Fruit fly (Drosophila melanogaster) whole organism, embryonic: ENCODE data around the gene CG5446.
A peak's percentile ranks its signal among the peaks of the same experiment; 100 is the strongest.

ENCODE experiments used
- Atf-2 ChIP-seq: fragments of 200-800 bp; sonication (Bioruptor generic); optimal IDR thresholded peaks from 2 replicates; lab custom pipeline; 2016; ENCODE audit warnings: missing biosample characterization, missing genetic modification characterization
- CG10147 ChIP-seq: fragments of 200-800 bp; sonication (Bioruptor generic); optimal IDR thresholded peaks from 2 replicates; lab custom pipeline; 2019; ENCODE audit warnings: missing biosample characterization, mild to moderate bottlenecking, missing genetic modification characterization, moderate library complexity
- CG1024 ChIP-seq: fragments of 200-800 bp; sonication (Bioruptor generic); IDR thresholded peaks from 2 replicates; pipeline ENCODE4 v1.3.6; 2022; ENCODE audit warnings: missing biosample characterization, missing genetic modification characterization
- CG10565 ChIP-seq: fragments of 200-800 bp; sonication (Bioruptor generic); optimal IDR thresholded peaks from 3 replicates; lab custom pipeline; 2016; ENCODE audit warnings: missing biosample characterization, mild to moderate bottlenecking, missing genetic modification characterization
- CG11723 ChIP-seq: fragments of 200-800 bp; sonication (Bioruptor generic); optimal IDR thresholded peaks from 2 replicates; lab custom pipeline; 2017; ENCODE audit warnings: missing biosample characterization, mild to moderate bottlenecking, missing genetic modification characterization
- CG12744 ChIP-seq: fragments of 200-800 bp; sonication (Bioruptor generic); optimal IDR thresholded peaks from 2 replicates; lab custom pipeline; 2016; ENCODE audit warnings: missing biosample characterization, missing genetic modification characterization
- CG14050 ChIP-seq: fragments of 200-800 bp; sonication (Bioruptor generic); IDR thresholded peaks from 3 replicates; pipeline ENCODE4 v1.3.6; 2022; ENCODE audit warnings: missing biosample characterization, missing genetic modification characterization
- CG15011 ChIP-seq: fragments of 200-800 bp; sonication (Bioruptor generic); optimal IDR thresholded peaks from 3 replicates; lab custom pipeline; 2018; ENCODE audit warnings: missing biosample characterization, mild to moderate bottlenecking, missing genetic modification characterization
- CG17568 ChIP-seq: fragments of 200-800 bp; sonication (Bioruptor generic); optimal IDR thresholded peaks from 2 replicates; lab custom pipeline; 2018; ENCODE audit warnings: missing biosample characterization, mild to moderate bottlenecking, missing genetic modification characterization, moderate library complexity
- CG2712 ChIP-seq: fragments of 200-800 bp; optimal IDR thresholded peaks from 3 replicates; lab custom pipeline; 2019; ENCODE audit warnings: missing biosample characterization, mild to moderate bottlenecking, missing genetic modification characterization, moderate library complexity
- CG31441 ChIP-seq: fragments of 200-800 bp; sonication (Bioruptor generic); IDR thresholded peaks from 2 replicates; pipeline ENCODE4 v1.3.6; 2022; ENCODE audit warnings: missing biosample characterization, missing genetic modification characterization
- CG33213 ChIP-seq: fragments of 200-800 bp; sonication (Bioruptor generic); optimal IDR thresholded peaks from 3 replicates; lab custom pipeline; 2016; ENCODE audit warnings: missing biosample characterization, missing genetic modification characterization
- CG42726 ChIP-seq: fragments of 200-800 bp; sonication (Bioruptor generic); IDR thresholded peaks from 2 replicates; pipeline ENCODE4 v1.3.6; 2022; ENCODE audit warnings: missing biosample characterization, missing genetic modification characterization; ENCODE audit not compliant: partially characterized antibody
- CG4820 ChIP-seq: fragments of 200-800 bp; sonication (Bioruptor generic); optimal IDR thresholded peaks from 3 replicates; lab custom pipeline; 2016; ENCODE audit warnings: missing biosample characterization, missing genetic modification characterization
- CG7271 ChIP-seq: fragments of 200-800 bp; sonication (Bioruptor generic); optimal IDR thresholded peaks from 2 replicates; lab custom pipeline; 2018; ENCODE audit warnings: missing biosample characterization, mild to moderate bottlenecking, missing genetic modification characterization, moderate library complexity
- CG8089 ChIP-seq: fragments of 200-800 bp; sonication (Bioruptor generic); optimal IDR thresholded peaks from 3 replicates; lab custom pipeline; 2016; ENCODE audit warnings: missing biosample characterization, missing genetic modification characterization
- CG8924 ChIP-seq: fragments of 200-800 bp; optimal IDR thresholded peaks from 3 replicates; lab custom pipeline; 2019; ENCODE audit warnings: missing biosample characterization, mild to moderate bottlenecking, missing genetic modification characterization, moderate library complexity
- CG9437 ChIP-seq: fragments of 200-800 bp; sonication (Bioruptor generic); optimal IDR thresholded peaks from 2 replicates; lab custom pipeline; 2018; ENCODE audit warnings: missing biosample characterization, mild to moderate bottlenecking, missing genetic modification characterization
- D19B ChIP-seq: fragments of 200-800 bp; sonication (Bioruptor generic); optimal IDR thresholded peaks from 2 replicates; lab custom pipeline; 2017; ENCODE audit warnings: missing biosample characterization, mild to moderate bottlenecking, missing genetic modification characterization
- Deaf1 ChIP-seq: fragments of 200-800 bp; optimal IDR thresholded peaks from 3 replicates; lab custom pipeline; 2019; ENCODE audit warnings: missing biosample characterization, mild to moderate bottlenecking, missing genetic modification characterization, moderate library complexity
- Dip2 ChIP-seq: fragments of 200-800 bp; sonication (Bioruptor generic); IDR thresholded peaks from 2 replicates; pipeline ENCODE4 v1.3.6; 2022; ENCODE audit warnings: missing biosample characterization, missing genetic modification characterization
- Dp ChIP-seq: fragments of 200-800 bp; sonication (Bioruptor generic); optimal IDR thresholded peaks from 2 replicates; lab custom pipeline; 2018; ENCODE audit warnings: missing biosample characterization, mild to moderate bottlenecking, missing genetic modification characterization, moderate library complexity
- Dref ChIP-seq: fragments of 200-800 bp; sonication (Bioruptor generic); IDR thresholded peaks from 2 replicates; pipeline ENCODE4 v1.3.6; 2022; ENCODE audit warnings: missing biosample characterization, missing genetic modification characterization
- H2.0 ChIP-seq: fragments of 200-800 bp; sonication (Bioruptor generic); IDR thresholded peaks from 2 replicates; pipeline ENCODE4 v1.3.6; 2022; ENCODE audit warnings: missing biosample characterization, missing genetic modification characterization
- Hand ChIP-seq: fragments of 200-800 bp; sonication (Bioruptor generic); optimal IDR thresholded peaks from 2 replicates; lab custom pipeline; 2017; ENCODE audit warnings: mild to moderate bottlenecking, missing biosample characterization, missing genetic modification reagents, missing genetic modification characterization
- Jarid2 ChIP-seq: fragments of 200-800 bp; sonication (Bioruptor generic); optimal IDR thresholded peaks from 3 replicates; lab custom pipeline; 2017; ENCODE audit warnings: mild to moderate bottlenecking, missing biosample characterization, missing genetic modification reagents, missing genetic modification characterization
- Lim3 ChIP-seq: fragments of 200-800 bp; sonication (Bioruptor generic); IDR thresholded peaks from 2 replicates; pipeline ENCODE4 v1.3.6; 2022; ENCODE audit warnings: missing biosample characterization, missing genetic modification characterization
- NFAT ChIP-seq: fragments of 200-800 bp; sonication (Bioruptor generic); IDR thresholded peaks from 2 replicates; pipeline ENCODE4 v1.3.6; 2022; ENCODE audit warnings: missing biosample characterization, missing genetic modification characterization
- Nf-YB ChIP-seq: fragments of 200-800 bp; sonication (Bioruptor generic); optimal IDR thresholded peaks from 3 replicates; lab custom pipeline; 2019; ENCODE audit warnings: missing biosample characterization, mild to moderate bottlenecking, missing genetic modification characterization, moderate library complexity
- Pdp1 ChIP-seq, 2 experiments: fragments of 200-800 bp; sonication (Bioruptor generic); optimal IDR thresholded peaks; 3 replicates each; lab custom pipeline; 2016; ENCODE audit warnings: missing biosample characterization in 2 of 2, missing genetic modification characterization in 2 of 2, mild to moderate bottlenecking in 1 of 2, moderate library complexity in 1 of 2
- ash1 ChIP-seq: fragments of 200-800 bp; sonication (Bioruptor generic); optimal IDR thresholded peaks from 2 replicates; lab custom pipeline; 2018; ENCODE audit warnings: missing biosample characterization, mild to moderate bottlenecking, missing genetic modification characterization
- bbx ChIP-seq: fragments of 200-800 bp; sonication (Bioruptor generic); IDR thresholded peaks from 2 replicates; pipeline ENCODE4 v1.3.6; 2022; ENCODE audit warnings: missing biosample characterization, missing genetic modification characterization; ENCODE audit not compliant: partially characterized antibody
- cato ChIP-seq: fragments of 200-800 bp; sonication (Bioruptor generic); optimal IDR thresholded peaks from 2 replicates; lab custom pipeline; 2016; ENCODE audit warnings: missing biosample characterization, missing genetic modification characterization, borderline replicate concordance
- chif ChIP-seq, 2 experiments: fragments of 200-800 bp; sonication (Bioruptor generic); optimal IDR thresholded peaks; 3 replicates each; lab custom pipeline; 2016; ENCODE audit warnings: missing biosample characterization in 2 of 2, missing genetic modification characterization in 2 of 2
- dm ChIP-seq: fragments of 200-800 bp; sonication (Bioruptor generic); optimal IDR thresholded peaks from 3 replicates; lab custom pipeline; 2016; ENCODE audit warnings: missing biosample characterization, missing genetic modification characterization
- emc ChIP-seq: fragments of 200-800 bp; sonication (Bioruptor generic); optimal IDR thresholded peaks from 2 replicates; lab custom pipeline; 2016; ENCODE audit warnings: missing biosample characterization, missing genetic modification characterization
- grn ChIP-seq: fragments of 200-800 bp; sonication (Bioruptor generic); optimal IDR thresholded peaks from 3 replicates; lab custom pipeline; 2017; ENCODE audit warnings: missing biosample characterization, missing genetic modification characterization
- ham ChIP-seq: fragments of 200-800 bp; sonication (Bioruptor generic); IDR thresholded peaks from 2 replicates; pipeline ENCODE4 v1.3.6; 2022; ENCODE audit warnings: missing biosample characterization, missing genetic modification characterization
- inv ChIP-seq: fragments of 200-800 bp; sonication (Bioruptor generic); IDR thresholded peaks from 2 replicates; pipeline ENCODE4 v1.3.6; 2022; ENCODE audit warnings: missing biosample characterization, missing genetic modification characterization; ENCODE audit not compliant: partially characterized antibody
- jumu ChIP-seq: fragments of 200-800 bp; sonication (Bioruptor generic); optimal IDR thresholded peaks from 3 replicates; lab custom pipeline; 2016; ENCODE audit warnings: missing biosample characterization, missing genetic modification characterization
- ken ChIP-seq: fragments of 200-800 bp; sonication (Bioruptor generic); IDR thresholded peaks from 3 replicates; pipeline ENCODE4 v1.3.6; 2022; ENCODE audit warnings: missing biosample characterization, missing genetic modification characterization
- phol ChIP-seq: fragments of 200-800 bp; sonication (Bioruptor generic); optimal IDR thresholded peaks from 3 replicates; lab custom pipeline; 2018; ENCODE audit warnings: missing biosample characterization, mild to moderate bottlenecking, missing genetic modification characterization, moderate library complexity
- prd ChIP-seq, 3 experiments: fragments of >200 bp in 2 of 3; fragments of 200-800 bp in 1 of 3; sonication (Bioruptor generic) in 1 of 3; optimal IDR thresholded peaks in 2 of 3; IDR thresholded peaks in 1 of 3; 2 replicates in 2 of 3; 3 replicates in 1 of 3; pipeline versions ENCODE4 v1.3.6 to Lab custom; 2017 to 2022; ENCODE audit warnings: missing biosample characterization in 1 of 3, missing genetic modification characterization in 1 of 3
- ranshi ChIP-seq: fragments of 200-800 bp; sonication (Bioruptor generic); IDR thresholded peaks from 2 replicates; pipeline ENCODE4 v1.3.6; 2022; ENCODE audit warnings: missing biosample characterization, missing genetic modification characterization
- rib ChIP-seq: fragments of 200-800 bp; sonication (Bioruptor generic); IDR thresholded peaks from 2 replicates; pipeline ENCODE4 v1.3.6; 2022; ENCODE audit warnings: missing biosample characterization, missing genetic modification characterization
- ro ChIP-seq: fragments of 200-800 bp; sonication (Bioruptor generic); IDR thresholded peaks from 2 replicates; pipeline ENCODE4 v1.3.6; 2022; ENCODE audit warnings: missing biosample characterization, missing genetic modification characterization
- scrt ChIP-seq: fragments of 200-800 bp; sonication (Bioruptor generic); optimal IDR thresholded peaks from 2 replicates; lab custom pipeline; 2018; ENCODE audit warnings: missing biosample characterization, mild to moderate bottlenecking, missing genetic modification characterization, moderate library complexity
- unc-4 ChIP-seq: fragments of 200-800 bp; sonication (Bioruptor generic); IDR thresholded peaks from 2 replicates; pipeline ENCODE4 v1.3.6; 2022; ENCODE audit warnings: missing biosample characterization, missing genetic modification characterization; ENCODE audit not compliant: partially characterized antibody
- wek ChIP-seq: fragments of 200-800 bp; sonication (Bioruptor generic); optimal IDR thresholded peaks from 3 replicates; lab custom pipeline; 2018; ENCODE audit warnings: missing biosample characterization, mild to moderate bottlenecking, missing genetic modification characterization, moderate library complexity
- zf30C ChIP-seq: fragments of 200-800 bp; sonication (Bioruptor generic); optimal IDR thresholded peaks from 3 replicates; lab custom pipeline; 2018; ENCODE audit warnings: missing biosample characterization, mild to moderate bottlenecking, missing genetic modification characterization
- zfh1 ChIP-seq: fragments of 200-800 bp; sonication (Bioruptor generic); IDR thresholded peaks from 3 replicates; pipeline ENCODE4 v1.3.6; 2022; ENCODE audit warnings: missing biosample characterization, missing genetic modification characterization

The CG5446 gene

DNA sequence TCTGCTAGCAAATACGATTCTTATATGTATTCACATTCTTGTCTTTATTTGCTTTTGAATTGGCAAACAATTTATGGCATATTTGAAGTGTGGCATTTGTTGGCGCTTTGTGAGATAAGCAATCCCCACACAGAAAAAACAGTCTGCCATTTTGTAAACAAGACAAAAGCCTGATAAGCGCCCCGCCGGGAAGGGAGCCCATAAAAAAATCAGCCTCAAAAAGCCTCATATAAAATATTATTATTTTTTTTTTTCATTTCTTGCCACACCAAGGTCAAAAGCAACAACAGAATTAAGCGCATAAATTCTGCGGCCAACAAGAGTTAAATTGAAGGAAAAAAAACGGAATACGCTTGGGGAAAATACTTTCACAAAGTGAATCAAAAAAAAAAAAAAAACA is 47.8 kb upstream of the CG5446 start (continued):
- peak; percentile 9 for TF ChIP-seq CG10147 (GFP tag; lab: Kevin White, UChicago)
- peak; percentile 7 for TF ChIP-seq Hand (GFP tag; lab: Kevin White, UChicago)
- TF ChIP-seq CG10565 (GFP tag; lab: Kevin White, UChicago): no peak
- TF ChIP-seq CG2712 (tag; lab: Kevin White, UChicago): no peak
- TF ChIP-seq CG7271 (tag; lab: Kevin White, UChicago): no peak
- TF ChIP-seq CG8924 (tag; lab: Kevin White, UChicago): no peak
- TF ChIP-seq chif (GFP tag; optimal IDR thresholded peaks at IDR 0.05; lab: Kevin White, UChicago): no peak
- TF ChIP-seq zfh1 (GFP tag; lab: Robert Waterston, UW): 0 out of 3 replicates have a peak, but pooled peaks have one; percentile 9
- TF ChIP-seq H2.0 (GFP tag; lab: Robert Waterston, UW): no peak
- no peak for TF ChIP-seq wek (GFP tag; lab: Kevin White, UChicago)
- no peak for TF ChIP-seq Dp (GFP tag; lab: Kevin White, UChicago)
- no peak for TF ChIP-seq Atf-2
- TF ChIP-seq inv: no peak
- no peak for TF ChIP-seq phol (tag; lab: Kevin White, UChicago)
- no peak for TF ChIP-seq CG9437 (GFP tag; lab: Kevin White, UChicago)
- peak; percentile 64 for TF ChIP-seq CG17568
- TF ChIP-seq scrt (GFP tag; lab: Kevin White, UChicago): peak; percentile 43
- TF ChIP-seq ranshi (GFP tag; lab: Robert Waterston, UW): no peak
- TF ChIP-seq NFAT (GFP tag; lab: Robert Waterston, UW): no peak
- no peak for TF ChIP-seq CG42726 (GFP tag; lab: Robert Waterston, UW)
- peak; percentile 73 for TF ChIP-seq rib (GFP tag; lab: Robert Waterston, UW)
- no peak for TF ChIP-seq CG1024 (GFP tag; lab: Robert Waterston, UW)
- peak; percentile 18 for TF ChIP-seq CG15011 (GFP tag; lab: Kevin White, UChicago)
- TF ChIP-seq ham (GFP tag; lab: Robert Waterston, UW): no peak
- TF ChIP-seq emc (GFP tag; lab: Kevin White, UChicago): no peak
- TF ChIP-seq Nf-YB: no peak
- no peak for TF ChIP-seq ken (GFP tag; lab: Robert Waterston, UW)
- TF ChIP-seq CG4820 (GFP tag; lab: Kevin White, UChicago): no peak
- no peak for TF ChIP-seq CG31441 (GFP tag; lab: Robert Waterston, UW)
- peak in 1 of 2 experiments; percentile 39 for TF ChIP-seq Pdp1 (GFP tag; optimal IDR thresholded peaks at IDR 0.05; lab: Kevin White, UChicago)
- TF ChIP-seq grn (GFP tag; lab: Kevin White, UChicago): no peak
- TF ChIP-seq D19B: no peak
- TF ChIP-seq unc-4 (GFP tag; lab: Robert Waterston, UW): no peak
- no peak for TF ChIP-seq CG11723 (GFP tag; lab: Kevin White, UChicago)
- TF ChIP-seq dm (GFP tag; lab: Kevin White, UChicago): no peak
- no peak for TF ChIP-seq cato (GFP tag; lab: Kevin White, UChicago)
- TF ChIP-seq ro (GFP tag; lab: Robert Waterston, UW): no peak
- TF ChIP-seq Dip2 (GFP tag; lab: Robert Waterston, UW): no peak
- no peak for TF ChIP-seq CG14050 (GFP tag; lab: Robert Waterston, UW)
- no peak for TF ChIP-seq prd (optimal IDR thresholded peaks at IDR 0.05; lab: Kevin White, UChicago)
- no peak for TF ChIP-seq prd (GFP tag; IDR thresholded peaks at IDR 0.05; lab: Robert Waterston, UW)
- TF ChIP-seq bbx (GFP tag; lab: Robert Waterston, UW): no peak
- no peak for TF ChIP-seq jumu (GFP tag; lab: Kevin White, UChicago)
- no peak for TF ChIP-seq CG8089
- no peak for TF ChIP-seq CG12744 (GFP tag; lab: Kevin White, UChicago)
- peak; percentile 55 for TF ChIP-seq ash1 (GFP tag; lab: Kevin White, UChicago)
- TF ChIP-seq Dref (GFP tag; lab: Robert Waterston, UW): no peak
- TF ChIP-seq Jarid2: peak; percentile 10
- TF ChIP-seq Deaf1 (tag; lab: Kevin White, UChicago): no peak
- TF ChIP-seq zf30C (GFP tag; lab: Kevin White, UChicago): no peak
- TF ChIP-seq CG33213: no peak
- TF ChIP-seq Lim3 (GFP tag; lab: Robert Waterston, UW): no peak
